Worm (Caenorhabditis elegans) whole organism, L4/young adult: ENCODE results near the gene nhr-98.

Source experiments
- W03F9.2 ChIP-seq: fragments of 150-350 bp; optimal IDR thresholded peaks from 2 replicates; lab custom pipeline; 2014; ENCODE audit warnings: missing biosample characterization, missing genetic modification characterization
- dao-5 ChIP-seq: sonication (generic microtip); optimal IDR thresholded peaks from 2 replicates; lab custom pipeline; 2016; ENCODE audit warnings: missing genotype, missing genetic modification characterization, moderate library complexity, missing compliant biosample characterization
- him-1 ChIP-seq: sonication (generic microtip); optimal IDR thresholded peaks from 2 replicates; lab custom pipeline; 2016; ENCODE audit warnings: missing genotype, missing genetic modification reagents, missing genetic modification characterization, missing compliant biosample characterization

Gene nhr-98

ce11 chrV:439183-439749, 14.4 kb upstream of the nhr-98 start:
- TF ChIP-seq dao-5 (tag; lab: Kevin White, UChicago) (no peak), him-1 (no peak), W03F9.2 (tag; lab: Kevin White, UChicago) (no peak)

- TF ChIP-seq him-1 (no peak), W03F9.2 (tag; lab: Kevin White, UChicago) (no peak), dao-5 (tag; lab: Kevin White, UChicago) (no peak)
These were observed 12.7 kb upstream of the nhr-98 start, which contains the start of gene B0554.7 for ce11 chrV:440923-441322. Gene B0554.7, minus strand, starts transcription at chrV:441023.

DNA sequence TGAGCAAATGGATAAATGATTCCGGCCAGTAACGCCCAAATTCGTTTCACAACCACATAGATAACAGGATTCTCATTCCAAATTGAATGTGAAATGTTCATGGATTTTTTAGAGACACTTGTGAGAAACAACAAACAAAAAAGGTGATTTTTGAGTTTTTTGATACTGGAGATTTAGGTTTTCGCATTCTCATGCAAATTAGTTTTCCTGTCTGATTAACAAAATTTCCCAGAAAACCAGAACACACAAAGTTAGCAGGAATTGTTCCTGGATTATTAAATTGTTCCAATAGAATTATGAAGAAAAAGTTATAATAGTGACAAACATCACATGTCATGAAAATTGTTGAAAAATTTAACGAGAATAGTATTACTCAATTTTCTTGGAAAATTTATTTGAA, 10.5 kb upstream of the nhr-98 start, which contains the start of gene srh-33:
TSS of gene srh-33 (minus strand) at position 101 of the 400 bp plus-strand sequence.
- no peak for TF ChIP-seq him-1
- TF ChIP-seq dao-5 (tag; lab: Kevin White, UChicago), result no peak
- no peak for TF ChIP-seq W03F9.2 (tag; lab: Kevin White, UChicago)

- TF ChIP-seq dao-5 (tag; lab: Kevin White, UChicago), result no peak
- TF ChIP-seq W03F9.2 (tag; lab: Kevin White, UChicago), result no peak
- TF ChIP-seq him-1, result no peak
These were observed 7.1 kb upstream of the nhr-98 start, which contains the start of gene srh-34 for ce11 chrV:446574-446973. Gene srh-34, minus strand, starts transcription at chrV:446674.

- no peak for TF ChIP-seq him-1
- TF ChIP-seq W03F9.2 (tag; lab: Kevin White, UChicago), result no peak
- TF ChIP-seq dao-5 (tag; lab: Kevin White, UChicago), result no peak
These were observed 6.7 kb upstream of the nhr-98 start for ce11 chrV:446988-447387.

DNA sequence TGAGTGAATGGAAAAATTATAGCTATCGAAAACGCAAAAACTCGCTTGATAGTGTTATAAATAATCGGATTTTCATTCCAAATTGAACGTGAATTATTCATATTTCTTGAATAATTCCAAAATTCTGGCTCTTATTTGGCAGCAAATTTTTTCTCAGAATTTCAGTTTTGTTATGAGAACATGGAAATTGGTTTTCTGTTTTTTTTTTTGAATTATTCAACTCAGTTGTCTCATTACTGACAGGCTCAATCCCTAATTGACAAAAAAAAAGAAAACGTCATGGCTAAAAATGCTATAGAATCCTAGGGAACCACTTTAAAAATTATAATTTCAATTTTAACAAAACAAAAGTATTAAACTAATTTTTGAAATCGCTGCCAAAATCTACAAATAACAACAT, 4.5 kb upstream of the nhr-98 start, which contains the start of gene srh-35:
TSS of gene srh-35 (minus strand) at position 101 of the 400 bp plus-strand sequence.
- no peak for TF ChIP-seq him-1

ce11 chrV:449685-450084, 4.0 kb upstream of the nhr-98 start, which contains the start of gene M02H5.8:
Gene M02H5.8, plus strand, starts transcription at chrV:449981.
- TF ChIP-seq dao-5 (tag; lab: Kevin White, UChicago), result no peak
- no peak for TF ChIP-seq him-1
- TF ChIP-seq W03F9.2 (tag; lab: Kevin White, UChicago), result no peak

ce11 chrV:450757-451501, 2.7 kb upstream of the nhr-98 start, which contains the start of gene nhr-123:
Gene nhr-123, plus strand, starts transcription at chrV:451451.
- TF ChIP-seq him-1 (no peak), dao-5 (tag; lab: Kevin White, UChicago) (no peak), W03F9.2 (tag; lab: Kevin White, UChicago) (no peak)

DNA sequence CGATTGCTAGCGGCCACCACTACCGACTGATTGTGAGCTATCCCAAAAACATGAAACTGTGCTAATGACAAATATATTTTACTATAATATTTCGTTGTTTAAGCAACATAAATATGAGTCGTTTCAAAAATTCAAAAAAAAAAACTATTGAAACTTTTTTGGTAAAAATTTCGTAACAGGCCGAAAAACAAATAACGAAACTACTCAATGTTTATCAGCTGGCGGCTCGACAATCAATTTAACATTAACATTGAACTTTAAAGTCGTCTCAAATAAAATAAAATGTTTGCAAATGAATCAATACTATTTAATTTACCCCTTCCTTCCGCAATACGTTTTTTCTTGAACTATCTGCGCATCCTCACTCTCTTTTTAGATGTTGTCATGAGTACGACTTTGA, 4.2 kb downstream of the nhr-98 start:
- TF ChIP-seq him-1 (no peak), W03F9.2 (tag; lab: Kevin White, UChicago) (no peak), dao-5 (tag; lab: Kevin White, UChicago) (no peak)

ce11 chrV:459464-459863, 5.8 kb downstream of the nhr-98 start, which contains the start of gene nhr-203:
Gene nhr-203, plus strand, starts transcription at chrV:459795.
- TF ChIP-seq W03F9.2 (tag; lab: Kevin White, UChicago), result no peak
- no peak for TF ChIP-seq him-1
- TF ChIP-seq dao-5 (tag; lab: Kevin White, UChicago), result no peak

ce11 chrV:462263-462662, 8.6 kb downstream of the nhr-98 start, which contains the start of gene nhr-202:
Gene nhr-202, plus strand, starts transcription at chrV:462588.
- no peak for TF ChIP-seq him-1

DNA sequence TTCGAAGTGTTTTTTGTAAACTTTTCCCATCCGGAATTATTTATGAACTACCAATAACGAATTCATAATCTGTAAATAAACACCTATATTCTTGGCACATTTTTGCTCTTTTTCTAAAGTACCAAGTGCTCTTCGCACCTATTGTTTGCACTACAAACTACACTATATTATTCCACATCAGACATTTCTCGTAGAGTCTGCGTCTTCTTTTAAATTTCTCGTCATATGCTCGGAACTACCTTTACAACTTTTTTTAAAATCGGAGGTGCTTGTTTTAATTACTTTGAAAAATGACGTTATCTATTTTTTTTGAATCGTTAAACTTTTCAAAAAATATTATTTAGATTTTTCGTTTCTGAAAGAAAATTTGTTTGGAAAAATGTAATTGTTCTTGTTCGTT, 11.1 kb downstream of the nhr-98 start, which contains the start of gene nhr-201:
TSS of gene nhr-201 (plus strand) at position 29 of the 400 bp plus-strand sequence.
- no peak for TF ChIP-seq dao-5 (tag; lab: Kevin White, UChicago)
- TF ChIP-seq W03F9.2 (tag; lab: Kevin White, UChicago), result no peak
- TF ChIP-seq him-1, result no peak

DNA sequence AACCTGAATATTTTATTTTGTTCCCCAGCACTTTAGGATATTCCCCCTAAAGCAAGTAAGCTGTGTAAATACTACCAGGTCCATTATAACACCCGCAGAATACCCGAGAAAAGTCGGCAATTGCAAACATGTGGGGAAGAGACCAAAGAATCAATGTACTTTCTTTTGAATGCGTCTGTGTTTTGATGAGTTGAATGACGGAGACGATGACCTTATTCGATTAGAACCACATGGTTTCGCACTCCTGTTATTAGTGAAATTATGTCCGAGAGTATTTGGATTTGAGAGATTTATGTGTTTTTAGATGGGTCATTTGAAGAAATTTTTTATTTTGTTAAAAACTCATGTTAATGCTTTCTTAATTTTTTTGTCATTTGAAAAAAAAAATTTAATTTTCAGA, 11.7 kb downstream of the nhr-98 start:
- no peak for TF ChIP-seq W03F9.2 (tag; lab: Kevin White, UChicago)
- TF ChIP-seq him-1, result no peak
- TF ChIP-seq dao-5 (tag; lab: Kevin White, UChicago), result no peak

ce11 chrV:467507-467906, 13.8 kb downstream of the nhr-98 start:
- TF ChIP-seq W03F9.2 (tag; lab: Kevin White, UChicago) (no peak), him-1 (no peak), dao-5 (tag; lab: Kevin White, UChicago) (no peak)
